Worm (Caenorhabditis elegans) whole organism, L4/young adult: ENCODE results near the gene chil-1.

Experiments
- W03F9.2 ChIP-seq: fragments of 150-350 bp; optimal IDR thresholded peaks from 2 replicates; lab custom pipeline; 2014; ENCODE audit warnings: missing biosample characterization, missing genetic modification characterization
- dao-5 ChIP-seq: sonication (generic microtip); optimal IDR thresholded peaks from 2 replicates; lab custom pipeline; 2016; ENCODE audit warnings: missing genotype, missing genetic modification characterization, moderate library complexity, missing compliant biosample characterization
- him-1 ChIP-seq: sonication (generic microtip); optimal IDR thresholded peaks from 2 replicates; lab custom pipeline; 2016; ENCODE audit warnings: missing genotype, missing genetic modification reagents, missing genetic modification characterization, missing compliant biosample characterization

DNA sequence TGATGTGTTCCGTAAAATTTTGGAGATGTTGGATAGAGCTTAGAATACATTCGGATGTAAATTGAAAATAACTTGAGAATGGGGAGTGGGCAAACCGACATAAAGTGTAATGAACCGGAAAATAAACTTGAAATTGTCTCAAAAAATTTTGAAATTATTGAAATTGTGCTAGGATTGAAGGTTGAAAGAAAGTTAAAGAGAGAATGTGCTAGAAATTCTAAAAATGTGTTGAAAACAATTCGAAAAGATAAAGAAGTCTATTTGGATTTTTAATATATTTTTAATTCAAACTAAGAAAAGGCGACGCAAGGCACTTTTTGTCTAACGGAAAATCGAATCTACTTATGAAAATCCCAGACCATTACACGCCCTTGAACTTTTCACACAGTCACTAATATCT is 32.4 kb downstream of the chil-1 start, which contains the start of gene ZK938.3:
- TF ChIP-seq W03F9.2 (tag; lab: Kevin White, UChicago) = no peak
- TF ChIP-seq dao-5 = no peak
- TF ChIP-seq him-1 (tag; lab: Kevin White, UChicago) = no peak
